Fruit fly (Drosophila melanogaster) whole organism, embryonic: Measurements from ENCODE around the gene jv.

Experiments
- Asciz ChIP-seq: fragments of 200-800 bp; sonication (Bioruptor generic); optimal IDR thresholded peaks from 2 replicates; lab custom pipeline; 2017; ENCODE audit warnings: missing biosample characterization, mild to moderate bottlenecking, missing genetic modification characterization, missing genetic modification reagents
- Bteb2 ChIP-seq: fragments of 200-800 bp; sonication (Bioruptor generic); optimal IDR thresholded peaks from 2 replicates; lab custom pipeline; 2016; ENCODE audit warnings: missing biosample characterization, missing genetic modification characterization
- CG10543 ChIP-seq: fragments of 200-800 bp; sonication (Bioruptor generic); optimal IDR thresholded peaks from 3 replicates; lab custom pipeline; 2017; ENCODE audit warnings: missing biosample characterization, mild to moderate bottlenecking, missing genetic modification characterization, moderate library complexity
- CG10979 ChIP-seq: fragments of 200-800 bp; sonication (Bioruptor generic); optimal IDR thresholded peaks from 2 replicates; lab custom pipeline; 2018; ENCODE audit warnings: missing biosample characterization, mild to moderate bottlenecking, missing genetic modification characterization, moderate library complexity
- CG11504 ChIP-seq: fragments of 200-800 bp; sonication (Bioruptor generic); optimal IDR thresholded peaks from 3 replicates; lab custom pipeline; 2019; ENCODE audit warnings: missing biosample characterization, mild to moderate bottlenecking, missing genetic modification characterization, moderate library complexity
- CG13296 ChIP-seq: fragments of 200-800 bp; sonication (Bioruptor generic); optimal IDR thresholded peaks from 3 replicates; lab custom pipeline; 2018; ENCODE audit warnings: missing biosample characterization, mild to moderate bottlenecking, missing genetic modification characterization
- CG13424 ChIP-seq: fragments of 200-800 bp; sonication (Bioruptor generic); optimal IDR thresholded peaks from 2 replicates; lab custom pipeline; 2019; ENCODE audit warnings: missing biosample characterization, mild to moderate bottlenecking, missing genetic modification characterization, moderate library complexity
- CG13624 ChIP-seq: fragments of 200-800 bp; sonication (Bioruptor generic); optimal IDR thresholded peaks from 2 replicates; lab custom pipeline; 2016; ENCODE audit warnings: missing biosample characterization, missing genetic modification characterization
- CG15269 ChIP-seq: fragments of 200-800 bp; sonication (Bioruptor generic); optimal IDR thresholded peaks from 2 replicates; lab custom pipeline; 2018; ENCODE audit warnings: missing biosample characterization, mild to moderate bottlenecking, missing genetic modification characterization, moderate library complexity
- CG1603 ChIP-seq: fragments of 200-800 bp; sonication (Bioruptor generic); optimal IDR thresholded peaks from 2 replicates; lab custom pipeline; 2019; ENCODE audit warnings: missing biosample characterization, mild to moderate bottlenecking, missing genetic modification characterization, moderate library complexity
- CG17361 ChIP-seq: fragments of 200-800 bp; sonication (Bioruptor generic); IDR thresholded peaks from 3 replicates; pipeline ENCODE4 v1.3.6; 2022; ENCODE audit warnings: missing biosample characterization, missing genetic modification characterization
- CG17385 ChIP-seq: fragments of 200-800 bp; sonication (Bioruptor generic); optimal IDR thresholded peaks from 3 replicates; lab custom pipeline; 2018; ENCODE audit warnings: missing biosample characterization, mild to moderate bottlenecking, missing genetic modification characterization
- CG17568 ChIP-seq: fragments of 200-800 bp; sonication (Bioruptor generic); optimal IDR thresholded peaks from 2 replicates; lab custom pipeline; 2018; ENCODE audit warnings: missing biosample characterization, mild to moderate bottlenecking, missing genetic modification characterization, moderate library complexity
- CG18599 ChIP-seq: fragments of 200-800 bp; sonication (Bioruptor generic); optimal IDR thresholded peaks from 3 replicates; lab custom pipeline; 2017; ENCODE audit warnings: missing biosample characterization, missing genetic modification characterization, mild to moderate bottlenecking, moderate library complexity, missing genetic modification reagents
- CG31224 ChIP-seq: fragments of 200-800 bp; sonication (Bioruptor generic); IDR thresholded peaks from 2 replicates; pipeline ENCODE4 v1.3.6; 2022; ENCODE audit warnings: missing biosample characterization, missing genetic modification characterization
- CG4328 ChIP-seq: fragments of 200-800 bp; sonication (Bioruptor generic); optimal IDR thresholded peaks from 3 replicates; lab custom pipeline; 2017; ENCODE audit warnings: missing biosample characterization, missing genetic modification reagents, missing genetic modification characterization
- CG6765 ChIP-seq: fragments of 200-800 bp; sonication (Bioruptor generic); optimal IDR thresholded peaks from 3 replicates; lab custom pipeline; 2017; ENCODE audit warnings: missing biosample characterization, mild to moderate bottlenecking, missing genetic modification characterization
- CG6813 ChIP-seq: fragments of 200-800 bp; sonication (Bioruptor generic); optimal IDR thresholded peaks from 2 replicates; lab custom pipeline; 2017; ENCODE audit warnings: missing biosample characterization, missing genetic modification characterization, mild to moderate bottlenecking, moderate library complexity, missing genetic modification reagents
- CG8281 ChIP-seq: fragments of 200-800 bp; sonication (Bioruptor generic); optimal IDR thresholded peaks from 2 replicates; lab custom pipeline; 2018; ENCODE audit warnings: missing biosample characterization, mild to moderate bottlenecking, missing genetic modification characterization, moderate library complexity
- CG9932 ChIP-seq: fragments of 200-800 bp; sonication (Bioruptor generic); IDR thresholded peaks from 2 replicates; pipeline ENCODE4 v1.3.6; 2022; ENCODE audit warnings: missing biosample characterization, missing genetic modification characterization
- CTCF ChIP-seq: fragments of 200-800 bp; sonication (Bioruptor generic); optimal IDR thresholded peaks from 2 replicates; lab custom pipeline; 2017; ENCODE audit warnings: missing biosample characterization, mild to moderate bottlenecking, missing genetic modification characterization, moderate library complexity
- CrebB ChIP-seq: fragments of 200-800 bp; sonication (Bioruptor generic); optimal IDR thresholded peaks from 3 replicates; lab custom pipeline; 2018; ENCODE audit warnings: missing biosample characterization, mild to moderate bottlenecking, missing genetic modification characterization
- D19A ChIP-seq: fragments of 200-800 bp; optimal IDR thresholded peaks from 3 replicates; lab custom pipeline; 2019; ENCODE audit warnings: missing biosample characterization, mild to moderate bottlenecking, missing genetic modification characterization, moderate library complexity
- ERR ChIP-seq: fragments of 200-800 bp; sonication (Bioruptor generic); optimal IDR thresholded peaks from 2 replicates; lab custom pipeline; 2016; ENCODE audit warnings: missing biosample characterization, missing genetic modification characterization
- HHEX ChIP-seq: fragments of 200-800 bp; sonication (Bioruptor generic); optimal IDR thresholded peaks from 3 replicates; lab custom pipeline; 2017; ENCODE audit warnings: missing biosample characterization, mild to moderate bottlenecking, missing genetic modification characterization, missing genetic modification reagents
- Jarid2 ChIP-seq: fragments of 200-800 bp; sonication (Bioruptor generic); optimal IDR thresholded peaks from 3 replicates; lab custom pipeline; 2017; ENCODE audit warnings: mild to moderate bottlenecking, missing biosample characterization, missing genetic modification reagents, missing genetic modification characterization
- Kr ChIP-seq: fragments of 200-800 bp; sonication (Bioruptor generic); optimal IDR thresholded peaks from 2 replicates; lab custom pipeline; 2017; ENCODE audit warnings: missing biosample characterization, mild to moderate bottlenecking, missing genetic modification characterization
- Nf-YC ChIP-seq: fragments of 200-800 bp; optimal IDR thresholded peaks from 3 replicates; lab custom pipeline; 2019; ENCODE audit warnings: missing biosample characterization, mild to moderate bottlenecking, missing genetic modification characterization, moderate library complexity
- NfI ChIP-seq: fragments of 200-800 bp; sonication (Bioruptor generic); optimal IDR thresholded peaks from 3 replicates; lab custom pipeline; 2018; ENCODE audit warnings: missing biosample characterization, mild to moderate bottlenecking, missing genetic modification characterization, moderate library complexity
- Poxn ChIP-seq: fragments of 200-800 bp; sonication (Bioruptor generic); IDR thresholded peaks from 2 replicates; pipeline ENCODE4 v1.3.6; 2022; ENCODE audit warnings: missing biosample characterization, missing genetic modification characterization
- Sox102F ChIP-seq: fragments of 200-800 bp; sonication (Bioruptor generic); optimal IDR thresholded peaks from 2 replicates; lab custom pipeline; 2018; ENCODE audit warnings: missing biosample characterization, mild to moderate bottlenecking, missing genetic modification characterization, moderate library complexity
- Ssrp ChIP-seq: fragments of 200-800 bp; sonication (Bioruptor generic); optimal IDR thresholded peaks from 2 replicates; lab custom pipeline; 2018; ENCODE audit warnings: missing biosample characterization, mild to moderate bottlenecking, missing genetic modification characterization, moderate library complexity
- abd-A ChIP-seq: fragments of 200-800 bp; sonication (Bioruptor generic); optimal IDR thresholded peaks from 3 replicates; lab custom pipeline; 2019; ENCODE audit warnings: missing biosample characterization, mild to moderate bottlenecking, missing genetic modification characterization, moderate library complexity
- ara ChIP-seq: fragments of 200-800 bp; sonication (Bioruptor generic); IDR thresholded peaks from 2 replicates; pipeline ENCODE4 v1.3.6; 2022; ENCODE audit warnings: missing biosample characterization, missing genetic modification characterization
- br ChIP-seq: fragments of >200 bp; optimal IDR thresholded peaks from 2 replicates; lab custom pipeline; 2017
- crc ChIP-seq: fragments of 200-800 bp; sonication (Bioruptor generic); optimal IDR thresholded peaks from 2 replicates; lab custom pipeline; 2016; ENCODE audit warnings: missing biosample characterization, missing genetic modification characterization
- dm ChIP-seq: fragments of 200-800 bp; sonication (Bioruptor generic); optimal IDR thresholded peaks from 3 replicates; lab custom pipeline; 2016; ENCODE audit warnings: missing biosample characterization, missing genetic modification characterization
- eve ChIP-seq, 2 experiments: fragments of >200 bp; optimal IDR thresholded peaks; 2 replicates each; lab custom pipeline; 2017; ENCODE audit warnings: missing biosample characterization in 2 of 2, missing genetic modification characterization in 2 of 2
- gcm2 ChIP-seq: fragments of 200-800 bp; sonication (Bioruptor generic); optimal IDR thresholded peaks from 2 replicates; lab custom pipeline; 2016; ENCODE audit warnings: missing biosample characterization, missing genetic modification characterization
- her ChIP-seq: fragments of 200-800 bp; sonication (Bioruptor generic); optimal IDR thresholded peaks from 2 replicates; lab custom pipeline; 2016; ENCODE audit warnings: missing biosample characterization, missing genetic modification characterization
- knrl ChIP-seq: fragments of 200-800 bp; sonication (Bioruptor generic); IDR thresholded peaks from 3 replicates; pipeline ENCODE4 v1.3.6; 2022; ENCODE audit warnings: missing biosample characterization, missing genetic modification characterization; ENCODE audit not compliant: partially characterized antibody
- lmd ChIP-seq: fragments of 200-800 bp; sonication (Bioruptor generic); IDR thresholded peaks from 2 replicates; pipeline ENCODE4 v1.3.6; 2022; ENCODE audit warnings: missing biosample characterization, missing genetic modification characterization
- luna ChIP-seq: fragments of 200-800 bp; sonication (Bioruptor generic); optimal IDR thresholded peaks from 2 replicates; lab custom pipeline; 2016; ENCODE audit warnings: missing biosample characterization, missing genetic modification characterization
- phol ChIP-seq: fragments of 200-800 bp; sonication (Bioruptor generic); optimal IDR thresholded peaks from 3 replicates; lab custom pipeline; 2018; ENCODE audit warnings: missing biosample characterization, mild to moderate bottlenecking, missing genetic modification characterization, moderate library complexity
- prd ChIP-seq, 3 experiments: fragments of >200 bp in 2 of 3; fragments of 200-800 bp in 1 of 3; sonication (Bioruptor generic) in 1 of 3; optimal IDR thresholded peaks in 2 of 3; IDR thresholded peaks in 1 of 3; 2 replicates in 2 of 3; 3 replicates in 1 of 3; pipeline versions ENCODE4 v1.3.6 to Lab custom; 2017 to 2022; ENCODE audit warnings: missing biosample characterization in 1 of 3, missing genetic modification characterization in 1 of 3
- sd ChIP-seq: fragments of 200-800 bp; sonication (Bioruptor generic); optimal IDR thresholded peaks from 3 replicates; lab custom pipeline; 2018; ENCODE audit warnings: missing biosample characterization, mild to moderate bottlenecking, missing genetic modification characterization, moderate library complexity
- sens ChIP-seq: fragments of 200-800 bp; sonication (Bioruptor generic); peaks from one replicate; lab custom pipeline; 2016; ENCODE audit warnings: missing biosample characterization, missing genetic modification characterization
- slbo ChIP-seq: fragments of 200-800 bp; sonication (Bioruptor generic); IDR thresholded peaks from 2 replicates; pipeline ENCODE4 v1.3.6; 2022; ENCODE audit warnings: missing biosample characterization, missing genetic modification characterization
- sob ChIP-seq: fragments of 200-800 bp; sonication (Bioruptor generic); IDR thresholded peaks from 2 replicates; pipeline ENCODE4 v1.3.6; 2022; ENCODE audit warnings: missing biosample characterization, missing genetic modification characterization
- sr ChIP-seq: fragments of 200-800 bp; sonication (Bioruptor generic); IDR thresholded peaks from 3 replicates; pipeline ENCODE4 v1.3.6; 2022; ENCODE audit warnings: missing biosample characterization, missing genetic modification characterization
- tgo ChIP-seq: fragments of 200-800 bp; sonication (Bioruptor generic); IDR thresholded peaks from 3 replicates; pipeline ENCODE4 v1.3.6; 2022; ENCODE audit warnings: missing biosample characterization, missing genetic modification characterization

Gene jv

dm6 chr3L:6516901-6517300, 72.4 kb downstream of the jv start (continued):
- peak in 1 of 2 experiments; percentile 25 for TF ChIP-seq eve (GFP tag; optimal IDR thresholded peaks at IDR 0.05; lab: Kevin White, UChicago)
- TF ChIP-seq CG13424: no peak
- no peak for TF ChIP-seq dm (GFP tag; lab: Kevin White, UChicago)
- TF ChIP-seq Poxn (GFP tag; lab: Robert Waterston, UW): no peak
- TF ChIP-seq ara (GFP tag; lab: Robert Waterston, UW): 0 out of 2 replicates have a peak, but pooled peaks have one; percentile 38
- TF ChIP-seq her (GFP tag; lab: Kevin White, UChicago): no peak
- TF ChIP-seq ERR (GFP tag; lab: Kevin White, UChicago): no peak
- no peak for TF ChIP-seq CG4328 (GFP tag; lab: Kevin White, UChicago)
- TF ChIP-seq CG15269 (tag; lab: Kevin White, UChicago): peak; percentile 19
- TF ChIP-seq CrebB (tag; lab: Kevin White, UChicago): no peak
- TF ChIP-seq CG31224 (GFP tag; lab: Robert Waterston, UW): no peak
- TF ChIP-seq Bteb2 (GFP tag; lab: Kevin White, UChicago): no peak
- TF ChIP-seq Asciz: peak; percentile 2
- no peak for TF ChIP-seq CG13624 (GFP tag; lab: Kevin White, UChicago)
- 0 out of 2 replicates have a peak, but pooled peaks have one; percentile 13 for TF ChIP-seq sob (GFP tag; lab: Robert Waterston, UW)
- no peak for TF ChIP-seq phol (tag; lab: Kevin White, UChicago)
- no peak for TF ChIP-seq CG13296
- TF ChIP-seq sd (tag; lab: Kevin White, UChicago): peak; percentile 13
- no peak for TF ChIP-seq CG6813
- peak; percentile 22 for TF ChIP-seq Sox102F
- no peak for TF ChIP-seq CTCF (GFP tag; lab: Kevin White, UChicago)
- TF ChIP-seq knrl (GFP tag; lab: Robert Waterston, UW): no peak
- 0 out of 3 replicates have a peak, but pooled peaks have one; percentile 11 for TF ChIP-seq CG17361 (GFP tag; lab: Robert Waterston, UW)
- no peak for TF ChIP-seq br (lab: Kevin White, UChicago)
- no peak for TF ChIP-seq Ssrp (tag; lab: Kevin White, UChicago)
- TF ChIP-seq slbo: 0 out of 2 replicates have a peak, but pooled peaks have one; percentile 28
- no peak for TF ChIP-seq HHEX (GFP tag; lab: Kevin White, UChicago)
- no peak for TF ChIP-seq sr
- TF ChIP-seq CG1603 (tag; lab: Kevin White, UChicago): peak; percentile 20
- TF ChIP-seq Kr (GFP tag; lab: Kevin White, UChicago): no peak
- peak; percentile 26 for TF ChIP-seq CG8281 (tag; lab: Kevin White, UChicago)
- TF ChIP-seq CG9932 (GFP tag; lab: Robert Waterston, UW): no peak
- TF ChIP-seq Nf-YC (tag; lab: Kevin White, UChicago): no peak
- TF ChIP-seq Jarid2: no peak
- TF ChIP-seq CG10979: no peak
- no peak for TF ChIP-seq lmd (GFP tag; lab: Robert Waterston, UW)
- TF ChIP-seq CG10543 (GFP tag; lab: Kevin White, UChicago): peak; percentile 14
- no peak for TF ChIP-seq CG17385 (GFP tag; lab: Kevin White, UChicago)
- no peak for TF ChIP-seq gcm2 (GFP tag; lab: Kevin White, UChicago)
- no peak for TF ChIP-seq NfI (GFP tag; lab: Kevin White, UChicago)
- TF ChIP-seq tgo: no peak
- TF ChIP-seq abd-A (tag; lab: Kevin White, UChicago): peak; percentile 8
- TF ChIP-seq CG6765 (GFP tag; lab: Kevin White, UChicago): no peak
- no peak for TF ChIP-seq luna (GFP tag; lab: Kevin White, UChicago)
- TF ChIP-seq sens (GFP tag; lab: Kevin White, UChicago): peak; percentile 83
- TF ChIP-seq crc (GFP tag; lab: Kevin White, UChicago): no peak
- peak; percentile 25 for TF ChIP-seq CG18599 (GFP tag; lab: Kevin White, UChicago)
- TF ChIP-seq CG11504: peak; percentile 40
- TF ChIP-seq prd (optimal IDR thresholded peaks at IDR 0.05; lab: Kevin White, UChicago): no peak
- TF ChIP-seq prd (GFP tag; IDR thresholded peaks at IDR 0.05; lab: Robert Waterston, UW): 0 out of 3 replicates have a peak, but pooled peaks have one; percentile 29
- TF ChIP-seq CG17568 (GFP tag; lab: Kevin White, UChicago): peak; percentile 19
- TF ChIP-seq D19A (tag; lab: Kevin White, UChicago): no peak
